Fruit fly (Drosophila melanogaster) whole organism, embryonic: ENCODE measurements around the gene Ocrl.
A peak's percentile ranks its signal among the peaks of the same experiment; 100 is the strongest.

Experiments
- Blimp-1 ChIP-seq: fragments of 200-800 bp; sonication (Bioruptor generic); optimal IDR thresholded peaks from 3 replicates; lab custom pipeline; 2018; ENCODE audit warnings: missing biosample characterization, missing genetic modification characterization, mild to moderate bottlenecking, moderate library complexity, missing genetic modification reagents
- CG10543 ChIP-seq: fragments of 200-800 bp; sonication (Bioruptor generic); optimal IDR thresholded peaks from 3 replicates; lab custom pipeline; 2017; ENCODE audit warnings: missing biosample characterization, mild to moderate bottlenecking, missing genetic modification characterization, moderate library complexity
- CG13624 ChIP-seq: fragments of 200-800 bp; sonication (Bioruptor generic); optimal IDR thresholded peaks from 2 replicates; lab custom pipeline; 2016; ENCODE audit warnings: missing biosample characterization, missing genetic modification characterization
- CG16813 ChIP-seq: fragments of 200-800 bp; sonication (Bioruptor generic); IDR thresholded peaks from 3 replicates; pipeline ENCODE4 v1.3.6; 2022; ENCODE audit warnings: missing biosample characterization, missing genetic modification characterization; ENCODE audit not compliant: partially characterized antibody
- CG18476 ChIP-seq: fragments of 200-800 bp; sonication (Bioruptor generic); optimal IDR thresholded peaks from 2 replicates; lab custom pipeline; 2016; ENCODE audit warnings: missing biosample characterization, mild to moderate bottlenecking, missing genetic modification characterization
- CG2120 ChIP-seq: fragments of 200-800 bp; sonication (Bioruptor generic); optimal IDR thresholded peaks from 3 replicates; lab custom pipeline; 2016; ENCODE audit warnings: missing biosample characterization, missing genetic modification characterization
- CG31388 ChIP-seq: fragments of 200-800 bp; sonication (Bioruptor generic); optimal IDR thresholded peaks from 2 replicates; lab custom pipeline; 2016; ENCODE audit warnings: missing biosample characterization, missing genetic modification characterization
- CG3281 ChIP-seq: fragments of 200-800 bp; sonication (Bioruptor generic); optimal IDR thresholded peaks from 3 replicates; lab custom pipeline; 2017; ENCODE audit warnings: missing biosample characterization, mild to moderate bottlenecking, missing genetic modification characterization
- CG3838 ChIP-seq: fragments of 200-800 bp; sonication (Bioruptor generic); optimal IDR thresholded peaks from 3 replicates; lab custom pipeline; 2016; ENCODE audit warnings: missing biosample characterization, missing genetic modification characterization
- CG4404 ChIP-seq: fragments of 200-800 bp; sonication (Bioruptor generic); IDR thresholded peaks from 2 replicates; pipeline ENCODE4 v1.3.6; 2022; ENCODE audit warnings: missing biosample characterization, missing genetic modification characterization
- CG4617 ChIP-seq: fragments of 200-800 bp; sonication (Bioruptor generic); optimal IDR thresholded peaks from 3 replicates; lab custom pipeline; 2016; ENCODE audit warnings: missing biosample characterization, missing genetic modification characterization, borderline replicate concordance
- CG7372 ChIP-seq: fragments of 200-800 bp; sonication (Bioruptor generic); IDR thresholded peaks from 2 replicates; pipeline ENCODE4 v1.3.6; 2022; ENCODE audit warnings: missing biosample characterization, missing genetic modification characterization
- CG7786 ChIP-seq: fragments of 200-800 bp; sonication (Bioruptor generic); optimal IDR thresholded peaks from 2 replicates; lab custom pipeline; 2016; ENCODE audit warnings: missing biosample characterization, missing genetic modification characterization
- CG9876 ChIP-seq: fragments of 200-800 bp; sonication (Bioruptor generic); optimal IDR thresholded peaks from 2 replicates; lab custom pipeline; 2016; ENCODE audit warnings: missing biosample characterization, missing genetic modification characterization
- CoRest ChIP-seq: fragments of 200-800 bp; sonication (Bioruptor generic); optimal IDR thresholded peaks from 3 replicates; lab custom pipeline; 2018; ENCODE audit warnings: missing biosample characterization, mild to moderate bottlenecking, missing genetic modification characterization, moderate library complexity
- Dref ChIP-seq: fragments of 200-800 bp; sonication (Bioruptor generic); IDR thresholded peaks from 2 replicates; pipeline ENCODE4 v1.3.6; 2022; ENCODE audit warnings: missing biosample characterization, missing genetic modification characterization
- Ets65A ChIP-seq: fragments of 200-800 bp; sonication (Bioruptor generic); peaks from one replicate; lab custom pipeline; 2016; ENCODE audit warnings: missing biosample characterization, missing genetic modification characterization
- Fer1 ChIP-seq: fragments of 200-800 bp; sonication (Bioruptor generic); optimal IDR thresholded peaks from 2 replicates; lab custom pipeline; 2017; ENCODE audit warnings: missing biosample characterization, mild to moderate bottlenecking, missing genetic modification characterization
- Fer2 ChIP-seq: fragments of 200-800 bp; sonication (Bioruptor generic); optimal IDR thresholded peaks from 2 replicates; lab custom pipeline; 2018; ENCODE audit warnings: missing biosample characterization, mild to moderate bottlenecking, missing genetic modification characterization, moderate library complexity
- Gsc ChIP-seq: fragments of 200-800 bp; sonication (Bioruptor generic); IDR thresholded peaks from 2 replicates; pipeline ENCODE4 v1.3.6; 2022; ENCODE audit warnings: missing biosample characterization, missing genetic modification characterization
- HHEX ChIP-seq: fragments of 200-800 bp; sonication (Bioruptor generic); optimal IDR thresholded peaks from 3 replicates; lab custom pipeline; 2017; ENCODE audit warnings: missing biosample characterization, mild to moderate bottlenecking, missing genetic modification characterization, missing genetic modification reagents
- HLHmδ ChIP-seq: fragments of 200-800 bp; sonication (Bioruptor generic); optimal IDR thresholded peaks from 2 replicates; lab custom pipeline; 2018; ENCODE audit warnings: missing biosample characterization, mild to moderate bottlenecking, missing genetic modification characterization, moderate library complexity
- Hand ChIP-seq: fragments of 200-800 bp; sonication (Bioruptor generic); optimal IDR thresholded peaks from 2 replicates; lab custom pipeline; 2017; ENCODE audit warnings: mild to moderate bottlenecking, missing biosample characterization, missing genetic modification reagents, missing genetic modification characterization
- Ptx1 ChIP-seq: fragments of 200-800 bp; sonication (Bioruptor generic); IDR thresholded peaks from 2 replicates; pipeline ENCODE4 v1.3.6; 2022; ENCODE audit warnings: missing biosample characterization, missing genetic modification characterization
- Sox102F ChIP-seq: fragments of 200-800 bp; sonication (Bioruptor generic); optimal IDR thresholded peaks from 2 replicates; lab custom pipeline; 2018; ENCODE audit warnings: missing biosample characterization, mild to moderate bottlenecking, missing genetic modification characterization, moderate library complexity
- Tbp ChIP-seq: fragments of >200 bp; optimal IDR thresholded peaks from 2 replicates; lab custom pipeline; 2018; ENCODE audit warnings: missing biosample characterization, missing genetic modification characterization
- Vsx1 ChIP-seq: fragments of 200-800 bp; sonication (Bioruptor generic); optimal IDR thresholded peaks from 2 replicates; lab custom pipeline; 2017; ENCODE audit warnings: missing biosample characterization, mild to moderate bottlenecking, missing genetic modification characterization, missing genetic modification reagents
- YL-1 ChIP-seq: fragments of 200-800 bp; sonication (Bioruptor generic); optimal IDR thresholded peaks from 3 replicates; lab custom pipeline; 2017; ENCODE audit warnings: missing biosample characterization, mild to moderate bottlenecking, missing genetic modification characterization
- abd-A ChIP-seq: fragments of 200-800 bp; sonication (Bioruptor generic); optimal IDR thresholded peaks from 3 replicates; lab custom pipeline; 2019; ENCODE audit warnings: missing biosample characterization, mild to moderate bottlenecking, missing genetic modification characterization, moderate library complexity
- cas ChIP-seq: fragments of 200-800 bp; sonication (Bioruptor generic); IDR thresholded peaks from 2 replicates; pipeline ENCODE4 v1.3.6; 2022; ENCODE audit warnings: missing biosample characterization, missing genetic modification characterization
- chif ChIP-seq, 2 experiments: fragments of 200-800 bp; sonication (Bioruptor generic); optimal IDR thresholded peaks; 3 replicates each; lab custom pipeline; 2016; ENCODE audit warnings: missing biosample characterization in 2 of 2, missing genetic modification characterization in 2 of 2
- crc ChIP-seq: fragments of 200-800 bp; sonication (Bioruptor generic); optimal IDR thresholded peaks from 2 replicates; lab custom pipeline; 2016; ENCODE audit warnings: missing biosample characterization, missing genetic modification characterization
- exex ChIP-seq: fragments of 200-800 bp; sonication (Bioruptor generic); optimal IDR thresholded peaks from 4 replicates; lab custom pipeline; 2018; ENCODE audit warnings: missing biosample characterization, mild to moderate bottlenecking, missing genetic modification characterization, moderate library complexity
- fru ChIP-seq: fragments of >200 bp; optimal IDR thresholded peaks from 2 replicates; lab custom pipeline; 2017
- gce ChIP-seq: fragments of 200-800 bp; sonication (Bioruptor generic); IDR thresholded peaks from 3 replicates; pipeline ENCODE4 v1.3.6; 2022; ENCODE audit warnings: missing biosample characterization, missing genetic modification characterization
- gcm ChIP-seq: fragments of 200-800 bp; sonication (Bioruptor generic); optimal IDR thresholded peaks from 2 replicates; lab custom pipeline; 2019; ENCODE audit warnings: missing biosample characterization, mild to moderate bottlenecking, missing genetic modification characterization, moderate library complexity
- gcm2 ChIP-seq: fragments of 200-800 bp; sonication (Bioruptor generic); optimal IDR thresholded peaks from 2 replicates; lab custom pipeline; 2016; ENCODE audit warnings: missing biosample characterization, missing genetic modification characterization
- ham ChIP-seq: fragments of 200-800 bp; sonication (Bioruptor generic); IDR thresholded peaks from 2 replicates; pipeline ENCODE4 v1.3.6; 2022; ENCODE audit warnings: missing biosample characterization, missing genetic modification characterization
- jing ChIP-seq: fragments of 200-800 bp; sonication (Bioruptor generic); optimal IDR thresholded peaks from 2 replicates; lab custom pipeline; 2018; ENCODE audit warnings: missing biosample characterization, mild to moderate bottlenecking, missing genetic modification characterization
- ken ChIP-seq: fragments of 200-800 bp; sonication (Bioruptor generic); IDR thresholded peaks from 3 replicates; pipeline ENCODE4 v1.3.6; 2022; ENCODE audit warnings: missing biosample characterization, missing genetic modification characterization
- mld ChIP-seq: fragments of 200-800 bp; sonication (Bioruptor generic); IDR thresholded peaks from 3 replicates; pipeline ENCODE4 v1.3.6; 2022; ENCODE audit warnings: missing biosample characterization, missing genetic modification characterization; ENCODE audit not compliant: partially characterized antibody
- peb ChIP-seq: fragments of 200-800 bp; sonication (Bioruptor generic); IDR thresholded peaks from 2 replicates; pipeline ENCODE4 v1.3.6; 2022; ENCODE audit warnings: missing biosample characterization, missing genetic modification characterization
- ranshi ChIP-seq: fragments of 200-800 bp; sonication (Bioruptor generic); IDR thresholded peaks from 2 replicates; pipeline ENCODE4 v1.3.6; 2022; ENCODE audit warnings: missing biosample characterization, missing genetic modification characterization
- repo ChIP-seq: fragments of 200-800 bp; sonication (Bioruptor generic); optimal IDR thresholded peaks from 2 replicates; lab custom pipeline; 2016; ENCODE audit warnings: missing biosample characterization, missing genetic modification characterization
- rib ChIP-seq: fragments of 200-800 bp; sonication (Bioruptor generic); IDR thresholded peaks from 2 replicates; pipeline ENCODE4 v1.3.6; 2022; ENCODE audit warnings: missing biosample characterization, missing genetic modification characterization
- sim ChIP-seq: fragments of 200-800 bp; sonication (Bioruptor generic); IDR thresholded peaks from 2 replicates; pipeline ENCODE4 v1.3.6; 2022; ENCODE audit warnings: missing biosample characterization, missing genetic modification characterization
- sisA ChIP-seq: fragments of 200-800 bp; sonication (Bioruptor generic); IDR thresholded peaks from 2 replicates; pipeline ENCODE4 v1.3.6; 2022; ENCODE audit warnings: missing biosample characterization, missing genetic modification characterization
- slbo ChIP-seq: fragments of 200-800 bp; sonication (Bioruptor generic); IDR thresholded peaks from 2 replicates; pipeline ENCODE4 v1.3.6; 2022; ENCODE audit warnings: missing biosample characterization, missing genetic modification characterization
- slp2 ChIP-seq: fragments of 200-800 bp; sonication (Bioruptor generic); optimal IDR thresholded peaks from 2 replicates; lab custom pipeline; 2016; ENCODE audit warnings: missing biosample characterization, missing genetic modification characterization
- so ChIP-seq: fragments of 200-800 bp; sonication (Bioruptor generic); IDR thresholded peaks from 3 replicates; pipeline ENCODE4 v1.3.6; 2022; ENCODE audit warnings: missing biosample characterization, missing genetic modification characterization
- stc ChIP-seq: fragments of 200-800 bp; sonication (Bioruptor generic); IDR thresholded peaks from 2 replicates; pipeline ENCODE4 v1.3.6; 2022; ENCODE audit warnings: missing biosample characterization, missing genetic modification characterization
- zf30C ChIP-seq: fragments of 200-800 bp; sonication (Bioruptor generic); optimal IDR thresholded peaks from 3 replicates; lab custom pipeline; 2018; ENCODE audit warnings: missing biosample characterization, mild to moderate bottlenecking, missing genetic modification characterization

The Ocrl gene

dm6 chrX:1952898-1953297, 30.1 kb downstream of the Ocrl start:
- TF ChIP-seq rib (GFP tag; lab: Robert Waterston, UW) (peak; percentile 62), CG9876 (GFP tag; lab: Kevin White, UChicago) (peak; percentile 81), Blimp-1 (GFP tag; lab: Kevin White, UChicago) (peak; percentile 51), CG3281 (GFP tag; lab: Kevin White, UChicago) (no peak), CG7786 (GFP tag; lab: Kevin White, UChicago) (peak; percentile 24), CG4617 (GFP tag; lab: Kevin White, UChicago) (peak; percentile 27), CG7372 (GFP tag; lab: Robert Waterston, UW) (peak; percentile 32; the same call in 1 of the 2 replicates), slp2 (GFP tag; lab: Kevin White, UChicago) (peak; percentile 10), Sox102F (peak; percentile 35), Gsc (peak; percentile 63), stc (GFP tag; lab: Robert Waterston, UW) (no peak), Fer2 (tag; lab: Kevin White, UChicago) (no peak), slbo (GFP tag; lab: Robert Waterston, UW) (peak; percentile 94), YL-1 (GFP tag; lab: Kevin White, UChicago) (no peak), gce (GFP tag; lab: Robert Waterston, UW) (0 out of 3 replicates have a peak, but pooled peaks have one; percentile 39), Tbp (GFP tag; lab: Kevin White, UChicago) (no peak), gcm2 (GFP tag; lab: Kevin White, UChicago) (no peak), HLHmδ (GFP tag; lab: Kevin White, UChicago) (peak; percentile 15), repo (GFP tag; lab: Kevin White, UChicago) (peak; percentile 43), peb (GFP tag; lab: Robert Waterston, UW) (0 out of 2 replicates have a peak, but pooled peaks have one; percentile 23), fru (lab: Kevin White, UChicago) (no peak), jing (no peak), chif (GFP tag; optimal IDR thresholded peaks at IDR 0.05; lab: Kevin White, UChicago) (peak; percentile 67 to 81), CG18476 (GFP tag; lab: Kevin White, UChicago) (no peak), abd-A (tag; lab: Kevin White, UChicago) (peak; percentile 28), HHEX (GFP tag; lab: Kevin White, UChicago) (peak; percentile 29), CG31388 (GFP tag; lab: Kevin White, UChicago) (peak; percentile 43), CG3838 (GFP tag; lab: Kevin White, UChicago) (no peak), cas (GFP tag; lab: Robert Waterston, UW) (no peak), Dref (GFP tag; lab: Robert Waterston, UW) (peak; percentile 51), mld (GFP tag; lab: Robert Waterston, UW) (no peak), CG16813 (GFP tag; lab: Robert Waterston, UW) (peak; percentile 32; the same call in 1 of the 3 replicates), crc (GFP tag; lab: Kevin White, UChicago) (no peak), CG10543 (GFP tag; lab: Kevin White, UChicago) (no peak), Vsx1 (GFP tag; lab: Kevin White, UChicago) (no peak), CG2120 (GFP tag; lab: Kevin White, UChicago) (peak; percentile 66), CoRest (tag; lab: Kevin White, UChicago) (peak; percentile 57), sim (GFP tag; lab: Robert Waterston, UW) (no peak), ken (peak; percentile 86), ranshi (GFP tag; lab: Robert Waterston, UW) (peak; percentile 78), Hand (GFP tag; lab: Kevin White, UChicago) (no peak), Ets65A (GFP tag; lab: Kevin White, UChicago) (peak; percentile 97), CG4404 (peak; percentile 56), ham (GFP tag; lab: Robert Waterston, UW) (no peak), CG13624 (GFP tag; lab: Kevin White, UChicago) (peak; percentile 65), so (GFP tag; lab: Robert Waterston, UW) (0 out of 3 replicates have a peak, but pooled peaks have one; percentile 21), Ptx1 (GFP tag; lab: Robert Waterston, UW) (peak; percentile 88), gcm (GFP tag; lab: Kevin White, UChicago) (no peak), exex (no peak), sisA (GFP tag; lab: Robert Waterston, UW) (peak; percentile 94), zf30C (no peak), Fer1 (peak; percentile 32)
